Fruit fly (Drosophila melanogaster) whole organism, embryonic: ENCODE results near the gene Hr78.

Experiments
- Bdp1 ChIP-seq: fragments of 200-800 bp; sonication (Bioruptor generic); optimal IDR thresholded peaks from 3 replicates; lab custom pipeline; 2016; ENCODE audit warnings: missing biosample characterization, missing genetic modification characterization
- CG11085 ChIP-seq: fragments of 200-800 bp; sonication (Bioruptor generic); IDR thresholded peaks from 2 replicates; pipeline ENCODE4 v1.3.6; 2022; ENCODE audit warnings: missing biosample characterization, missing genetic modification characterization
- CG4328 ChIP-seq: fragments of 200-800 bp; sonication (Bioruptor generic); optimal IDR thresholded peaks from 3 replicates; lab custom pipeline; 2017; ENCODE audit warnings: missing biosample characterization, missing genetic modification reagents, missing genetic modification characterization
- ara ChIP-seq: fragments of 200-800 bp; sonication (Bioruptor generic); IDR thresholded peaks from 2 replicates; pipeline ENCODE4 v1.3.6; 2022; ENCODE audit warnings: missing biosample characterization, missing genetic modification characterization
- bigmax ChIP-seq: fragments of 200-800 bp; sonication (Bioruptor generic); optimal IDR thresholded peaks from 2 replicates; lab custom pipeline; 2018; ENCODE audit warnings: missing biosample characterization, mild to moderate bottlenecking, missing genetic modification characterization
- onecut ChIP-seq: fragments of 200-800 bp; sonication (Bioruptor generic); IDR thresholded peaks from 2 replicates; pipeline ENCODE4 v1.3.6; 2022; ENCODE audit warnings: missing biosample characterization, missing genetic modification characterization

dm6 chr3L:21479636-21480035 lies 17.7 kb downstream of the Hr78 start:
- TF ChIP-seq onecut (peak; percentile 62), Bdp1 (GFP tag; lab: Kevin White, UChicago) (no peak), CG4328 (peak; percentile 18), ara (GFP tag; lab: Robert Waterston, UW) (peak; percentile 48; the same call in 1 of the 2 replicates), bigmax (GFP tag; lab: Kevin White, UChicago) (no peak), CG11085 (GFP tag; lab: Robert Waterston, UW) (no peak)
